Worm (Caenorhabditis elegans): ENCODE measurements around the gene gcy-34.

The gcy-34 gene

DNA sequence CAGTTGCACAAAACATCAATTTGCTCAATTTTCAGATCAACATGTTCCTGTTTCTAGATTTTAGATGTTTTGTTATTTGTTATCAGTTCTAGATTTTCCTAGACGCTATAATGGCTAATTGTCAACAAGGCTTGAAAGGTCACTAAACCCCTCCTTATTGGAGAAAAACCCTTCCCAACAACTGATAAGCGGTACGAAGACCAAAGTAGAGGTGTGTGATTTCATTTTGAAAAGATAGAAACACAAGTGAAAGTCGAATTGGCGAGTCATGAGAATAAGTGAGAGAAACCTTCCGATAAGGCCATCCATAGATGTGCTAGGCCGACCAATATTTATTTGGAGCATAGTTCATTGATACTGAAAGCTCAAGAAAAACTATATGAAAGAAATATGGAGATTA is 12.1 kb downstream of the gcy-34 start:
- peak; percentile 48 for TF ChIP-seq elt-2 (tag; optimal IDR thresholded peaks at IDR 0.05)
- TF ChIP-seq hlh-8 (tag; optimal IDR thresholded peaks at IDR 0.05) = no peak
- no peak for TF ChIP-seq rnt-1 (tag; optimal IDR thresholded peaks at IDR 0.05)
- TF ChIP-seq tbx-7 (tag; optimal IDR thresholded peaks at IDR 0.05) = no peak
- TF ChIP-seq lim-6 (tag; optimal IDR thresholded peaks at IDR 0.05) = no peak
- TF ChIP-seq sox-4 (tag; optimal IDR thresholded peaks at IDR 0.05) = no peak
- TF ChIP-seq pqm-1 (tag; optimal IDR thresholded peaks at IDR 0.05) = peak; percentile 26
- no peak for TF ChIP-seq zip-5 (tag; optimal IDR thresholded peaks at IDR 0.05)
- no peak for TF ChIP-seq unc-55 (GFP tag; optimal IDR thresholded peaks at IDR 0.05)
- TF ChIP-seq T23F11.4 (GFP tag; optimal IDR thresholded peaks at IDR 0.05) = no peak
- no peak for TF ChIP-seq pha-2 (tag; optimal IDR thresholded peaks at IDR 0.05)
- no peak for TF ChIP-seq unc-86 (tag; optimal IDR thresholded peaks at IDR 0.05)
- TF ChIP-seq tbx-2 (tag; optimal IDR thresholded peaks at IDR 0.05) = no peak
- TF ChIP-seq npax-4 (tag; optimal IDR thresholded peaks at IDR 0.05) = no peak

ce11 chrV:13372821-13373220 is 12.9 kb downstream of the gcy-34 start:
- no peak for TF ChIP-seq sox-4 (tag; optimal IDR thresholded peaks at IDR 0.05)
- peak; percentile 61 for TF ChIP-seq elt-2 (tag; optimal IDR thresholded peaks at IDR 0.05)

ce11 chrV:13371336-13371735 is 14.4 kb downstream of the gcy-34 start:
- TF ChIP-seq pros-1 (tag; optimal IDR thresholded peaks at IDR 0.05) (peak; percentile 1), Y22D7AL.16 (tag; optimal IDR thresholded peaks at IDR 0.05) (no peak), npax-4 (tag; optimal IDR thresholded peaks at IDR 0.05) (no peak), gmeb-2 (tag; optimal IDR thresholded peaks at IDR 0.05) (no peak), F13H6.1 (tag; optimal IDR thresholded peaks at IDR 0.05) (peak; percentile 49), ceh-14 (tag; optimal IDR thresholded peaks at IDR 0.05) (no peak), ceh-31 (tag; optimal IDR thresholded peaks at IDR 0.05) (peak; percentile 34)

DNA sequence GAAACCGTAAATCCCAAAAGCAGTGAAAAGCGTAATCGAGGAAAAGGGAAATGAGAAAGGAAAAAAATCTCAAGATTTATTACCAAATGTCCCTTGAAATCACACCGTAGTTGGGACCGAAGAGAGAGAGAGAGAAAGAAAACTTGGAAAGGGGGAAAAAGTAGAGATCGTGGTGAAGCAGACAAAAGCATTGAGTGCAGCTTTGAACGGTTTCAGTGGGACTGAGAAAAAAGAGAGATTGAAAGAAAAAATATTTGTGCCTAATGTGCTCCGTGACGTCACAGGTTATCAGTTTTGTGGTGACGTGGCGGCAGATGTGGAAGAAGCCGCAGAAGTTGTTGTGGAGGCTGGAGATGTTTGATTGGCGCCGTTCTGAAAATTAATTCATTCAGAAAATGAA is 15.4 kb downstream of the gcy-34 start:
- TF ChIP-seq sox-4 (tag; optimal IDR thresholded peaks at IDR 0.05) (no peak), hlh-30 (tag; optimal IDR thresholded peaks at IDR 0.05; ENCODE audit: insufficient read depth) (no peak), ref-2 (tag; optimal IDR thresholded peaks at IDR 0.05) (no peak), ceh-24 (tag; optimal IDR thresholded peaks at IDR 0.05) (no peak)

ce11 chrV:13369663-13370062 is 16.0 kb downstream of the gcy-34 start:
- no peak for TF ChIP-seq tbx-7 (tag; optimal IDR thresholded peaks at IDR 0.05)
- TF ChIP-seq pros-1 (tag; optimal IDR thresholded peaks at IDR 0.05) = no peak
- TF ChIP-seq sox-2 (GFP tag; IDR thresholded peaks at IDR 0.05) = no peak
- no peak for TF ChIP-seq unc-86 (tag; optimal IDR thresholded peaks at IDR 0.05)

ce11 chrV:13367024-13367423 is 18.7 kb downstream of the gcy-34 start, which contains the start of gene srx-125:
Gene srx-125 (plus strand): TSS chrV:13367324.
- TF ChIP-seq ceh-31 (tag; optimal IDR thresholded peaks at IDR 0.05) = no peak
- TF ChIP-seq sox-2 (GFP tag; IDR thresholded peaks at IDR 0.05) = no peak
- no peak for TF ChIP-seq syd-9 (tag; optimal IDR thresholded peaks at IDR 0.05)
- no peak for TF ChIP-seq nfya-1 (tag; optimal IDR thresholded peaks at IDR 0.05)
- TF ChIP-seq npax-4 (tag; optimal IDR thresholded peaks at IDR 0.05) = no peak
- TF ChIP-seq ceh-2 (tag; optimal IDR thresholded peaks at IDR 0.05) = no peak
- no peak for TF ChIP-seq ceh-18 (tag; optimal IDR thresholded peaks at IDR 0.05)
- TF ChIP-seq ets-4 (tag; optimal IDR thresholded peaks at IDR 0.05) = no peak

- TF ChIP-seq eyg-1 (tag; optimal IDR thresholded peaks at IDR 0.05) = no peak
- no peak for TF ChIP-seq tbx-7 (tag; optimal IDR thresholded peaks at IDR 0.05)
- TF ChIP-seq ceh-19 (GFP tag; optimal IDR thresholded peaks at IDR 0.05) = no peak
- TF ChIP-seq sox-2 (GFP tag; IDR thresholded peaks at IDR 0.05) = no peak
- no peak for TF ChIP-seq fkh-10 (GFP tag; optimal IDR thresholded peaks at IDR 0.05)
Observed at ce11 chrV:13366488-13366887, 19.2 kb downstream of the gcy-34 start.
